Fruit fly (Drosophila melanogaster): ENCODE data around the gene Pgant4.

Gene Pgant4

dm6 chr2L:3493475-3493874 lies 21.1 kb downstream of the Pgant4 start:
- TF ChIP-seq CG8478 (optimal IDR thresholded peaks at IDR 0.05) (no peak), pan (optimal IDR thresholded peaks at IDR 0.05) (no peak), EcR (GFP tag; optimal IDR thresholded peaks at IDR 0.05) (no peak), Dll (optimal IDR thresholded peaks at IDR 0.05) (no peak), usp (GFP tag; optimal IDR thresholded peaks at IDR 0.05) (no peak), psq (optimal IDR thresholded peaks at IDR 0.05) (no peak)

- TF ChIP-seq pan (optimal IDR thresholded peaks at IDR 0.05): no peak
- no peak for TF ChIP-seq usp (GFP tag; optimal IDR thresholded peaks at IDR 0.05)
- no peak for TF ChIP-seq CG8478 (optimal IDR thresholded peaks at IDR 0.05)
- no peak for TF ChIP-seq EcR (GFP tag; optimal IDR thresholded peaks at IDR 0.05)
- no peak for TF ChIP-seq psq (optimal IDR thresholded peaks at IDR 0.05)
- TF ChIP-seq Dll (optimal IDR thresholded peaks at IDR 0.05): no peak
These were observed 23.1 kb downstream of the Pgant4 start for dm6 chr2L:3495465-3495864.

dm6 chr2L:3504851-3505250 lies 32.4 kb downstream of the Pgant4 start:
- TF ChIP-seq EcR (GFP tag; optimal IDR thresholded peaks at IDR 0.05): no peak
- TF ChIP-seq psq (optimal IDR thresholded peaks at IDR 0.05): no peak

dm6 chr2L:3506322-3506721 lies 33.9 kb downstream of the Pgant4 start:
- TF ChIP-seq CG8478 (optimal IDR thresholded peaks at IDR 0.05) (no peak), EcR (GFP tag; optimal IDR thresholded peaks at IDR 0.05) (no peak), pan (optimal IDR thresholded peaks at IDR 0.05) (no peak), psq (optimal IDR thresholded peaks at IDR 0.05) (no peak), usp (GFP tag; optimal IDR thresholded peaks at IDR 0.05) (no peak)

- TF ChIP-seq CG8478 (optimal IDR thresholded peaks at IDR 0.05): no peak
- no peak for TF ChIP-seq EcR (GFP tag; optimal IDR thresholded peaks at IDR 0.05)
- no peak for TF ChIP-seq Dll (optimal IDR thresholded peaks at IDR 0.05)
- no peak for TF ChIP-seq usp (GFP tag; optimal IDR thresholded peaks at IDR 0.05)
- TF ChIP-seq pan (optimal IDR thresholded peaks at IDR 0.05): no peak
- TF ChIP-seq psq (optimal IDR thresholded peaks at IDR 0.05): no peak
These were observed 34.4 kb downstream of the Pgant4 start for dm6 chr2L:3506806-3507205.

dm6 chr2L:3507209-3508164 lies 35.1 kb downstream of the Pgant4 start, which contains the start of gene tim:
tim (minus strand) TSS chr2L:3508119.
- TF ChIP-seq Dll (optimal IDR thresholded peaks at IDR 0.05): no peak
- no peak for TF ChIP-seq pan (optimal IDR thresholded peaks at IDR 0.05)

- TF ChIP-seq Dll (optimal IDR thresholded peaks at IDR 0.05) (no peak), CG8478 (optimal IDR thresholded peaks at IDR 0.05) (no peak), EcR (GFP tag; optimal IDR thresholded peaks at IDR 0.05) (no peak), usp (GFP tag; optimal IDR thresholded peaks at IDR 0.05) (no peak), psq (optimal IDR thresholded peaks at IDR 0.05) (no peak), pan (optimal IDR thresholded peaks at IDR 0.05) (no peak)
These were observed 37.6 kb downstream of the Pgant4 start, which contains the start of gene CG31954 for dm6 chr2L:3510002-3510401. CG31954 (minus strand) TSS chr2L:3510102.

dm6 chr2L:3514569-3515191 lies 42.3 kb downstream of the Pgant4 start, which contains the start of the genes LeuRS and CG17593:
LeuRS (minus strand) TSS chr2L:3514656.
CG17593 (plus strand) TSS chr2L:3514872.
- no peak for TF ChIP-seq usp (GFP tag; optimal IDR thresholded peaks at IDR 0.05)
- no peak for TF ChIP-seq EcR (GFP tag; optimal IDR thresholded peaks at IDR 0.05)
- no peak for TF ChIP-seq psq (optimal IDR thresholded peaks at IDR 0.05)
- TF ChIP-seq Dll (optimal IDR thresholded peaks at IDR 0.05): no peak
- TF ChIP-seq CG8478 (optimal IDR thresholded peaks at IDR 0.05): no peak
- TF ChIP-seq pan (optimal IDR thresholded peaks at IDR 0.05): no peak

dm6 chr2L:3519551-3519950 lies 47.1 kb downstream of the Pgant4 start, which contains the start of the genes CG3213 and CG8851:
CG3213 (minus strand) TSS chr2L:3519651.
CG8851 (plus strand) TSS chr2L:3519677.
- no peak for TF ChIP-seq Dll (optimal IDR thresholded peaks at IDR 0.05)
- no peak for TF ChIP-seq pan (optimal IDR thresholded peaks at IDR 0.05)
- TF ChIP-seq CG8478 (optimal IDR thresholded peaks at IDR 0.05): no peak
- TF ChIP-seq psq (optimal IDR thresholded peaks at IDR 0.05): no peak
- no peak for TF ChIP-seq usp (GFP tag; optimal IDR thresholded peaks at IDR 0.05)
- TF ChIP-seq EcR (GFP tag; optimal IDR thresholded peaks at IDR 0.05): no peak

- TF ChIP-seq CG8478 (optimal IDR thresholded peaks at IDR 0.05) (no peak), pan (optimal IDR thresholded peaks at IDR 0.05) (no peak), Dll (optimal IDR thresholded peaks at IDR 0.05) (no peak), psq (optimal IDR thresholded peaks at IDR 0.05) (no peak), EcR (GFP tag; optimal IDR thresholded peaks at IDR 0.05) (no peak), usp (GFP tag; optimal IDR thresholded peaks at IDR 0.05) (no peak)
These were observed 51.6 kb downstream of the Pgant4 start, which contains the start of gene Sr-CIV for dm6 chr2L:3523956-3524355. Sr-CIV (minus strand) TSS chr2L:3524056.

dm6 chr2L:3524729-3525181 lies 52.4 kb downstream of the Pgant4 start, which contains the start of gene CG8852:
CG8852 (plus strand) TSS chr2L:3525131.
- TF ChIP-seq usp (GFP tag; optimal IDR thresholded peaks at IDR 0.05) (no peak), Dll (optimal IDR thresholded peaks at IDR 0.05) (no peak), EcR (GFP tag; optimal IDR thresholded peaks at IDR 0.05) (no peak), pan (optimal IDR thresholded peaks at IDR 0.05) (no peak)

All from whole organism.